Fruit fly (Drosophila melanogaster) whole organism, prepupa: ENCODE results near the gene Ccp84Ac.

ENCODE experiments used
- CG7368 ChIP-seq: fragments of 200-800 bp; sonication (Bioruptor generic); optimal IDR thresholded peaks from 3 replicates; lab custom pipeline; 2016; ENCODE audit warnings: missing biosample characterization, missing genetic modification characterization
- Ets96B ChIP-seq: fragments of 200-800 bp; optimal IDR thresholded peaks from 2 replicates; lab custom pipeline; 2019; ENCODE audit warnings: missing biosample characterization, mild to moderate bottlenecking, missing genetic modification characterization, moderate library complexity
- Met ChIP-seq: fragments of 200-800 bp; sonication (Bioruptor generic); optimal IDR thresholded peaks from 3 replicates; lab custom pipeline; 2016; ENCODE audit warnings: missing biosample characterization, missing genetic modification characterization
- dsx ChIP-seq: fragments of 200-800 bp; optimal IDR thresholded peaks from 3 replicates; lab custom pipeline; 2019; ENCODE audit warnings: missing biosample characterization, mild to moderate bottlenecking, missing genetic modification characterization, moderate library complexity; ENCODE audit not compliant: poor library complexity, severe bottlenecking
- fkh ChIP-seq: fragments of 200-800 bp; sonication (Bioruptor generic); optimal IDR thresholded peaks from 3 replicates; lab custom pipeline; 2017; ENCODE audit warnings: missing biosample characterization, mild to moderate bottlenecking, missing genetic modification characterization, moderate library complexity
- net ChIP-seq: fragments of 200-800 bp; sonication (Bioruptor generic); optimal IDR thresholded peaks from 3 replicates; lab custom pipeline; 2016; ENCODE audit warnings: missing biosample characterization, missing genetic modification characterization
- topi ChIP-seq: fragments of 200-800 bp; sonication (Bioruptor generic); optimal IDR thresholded peaks from 3 replicates; lab custom pipeline; 2016; ENCODE audit warnings: missing biosample characterization, missing genetic modification characterization

DNA sequence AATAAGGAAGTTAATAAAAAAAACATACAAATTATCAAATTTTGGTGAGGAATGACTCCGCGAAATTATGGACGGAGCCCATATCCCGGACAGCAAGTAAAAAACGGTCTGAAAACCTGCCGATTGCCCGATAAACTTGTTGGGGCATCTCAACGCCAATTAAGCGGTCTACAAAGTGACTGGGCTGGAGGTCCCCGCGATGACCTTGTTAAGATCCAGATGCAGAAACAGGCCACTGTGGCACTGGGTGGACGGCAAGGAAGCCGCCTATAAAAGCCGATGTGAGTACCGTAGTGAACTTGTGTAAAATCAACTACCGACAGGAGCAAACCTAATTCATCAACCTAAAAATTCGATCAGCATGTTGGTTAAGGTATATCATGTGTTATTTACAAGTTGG is 11.9 kb downstream of the Ccp84Ac start, which contains the start of gene Edg84A:
- TF ChIP-seq Ets96B (no peak), dsx (GFP tag; lab: Kevin White, UChicago) (no peak), CG7368 (GFP tag; lab: Kevin White, UChicago) (no peak), net (GFP tag; lab: Kevin White, UChicago) (no peak), Met (GFP tag; lab: Kevin White, UChicago) (no peak), fkh (GFP tag; lab: Kevin White, UChicago) (no peak), topi (GFP tag; lab: Kevin White, UChicago) (no peak)
